Worm (Caenorhabditis elegans): ENCODE measurements around the gene hpo-9.

Gene hpo-9

DNA sequence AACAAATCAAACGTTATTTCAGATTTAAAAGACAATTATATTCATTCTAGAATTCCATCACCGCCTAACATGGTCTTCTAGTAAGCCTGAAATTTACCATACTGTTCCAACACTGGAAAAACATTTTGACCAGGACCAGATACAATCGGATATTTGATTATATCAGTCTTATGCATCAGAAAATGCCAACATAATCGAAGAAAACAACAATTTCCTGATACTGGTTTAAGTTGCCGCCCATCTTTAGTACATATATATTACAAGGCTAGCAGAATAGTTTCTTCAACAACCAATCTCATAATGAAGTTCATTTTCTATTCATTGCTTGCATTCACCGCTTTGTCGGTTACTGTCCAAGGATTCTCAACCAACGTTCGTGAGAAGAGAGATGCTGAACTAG is 22.0 kb upstream of the hpo-9 start, which contains the start of gene C13A2.12:
TSS of gene C13A2.12 (plus strand) at position 301 of the 400 bp plus-strand sequence.
- TF ChIP-seq F13C5.2 (tag; optimal IDR thresholded peaks at IDR 0.05) (no peak), scrt-1 (GFP tag; IDR thresholded peaks at IDR 0.05) (no peak), aly-1 (tag; optimal IDR thresholded peaks at IDR 0.05) (no peak), ceh-36 (tag; optimal IDR thresholded peaks at IDR 0.05) (no peak), pes-1 (GFP tag; IDR thresholded peaks at IDR 0.05) (no peak), hmbx-1 (tag; optimal IDR thresholded peaks at IDR 0.05) (no peak), sea-1 (GFP tag; conservative IDR thresholded peaks at IDR 0.05) (no peak), ets-7 (tag; optimal IDR thresholded peaks at IDR 0.05) (no peak), tra-4 (tag; optimal IDR thresholded peaks at IDR 0.05) (no peak), hnd-1 (tag; optimal IDR thresholded peaks at IDR 0.05) (no peak)

DNA sequence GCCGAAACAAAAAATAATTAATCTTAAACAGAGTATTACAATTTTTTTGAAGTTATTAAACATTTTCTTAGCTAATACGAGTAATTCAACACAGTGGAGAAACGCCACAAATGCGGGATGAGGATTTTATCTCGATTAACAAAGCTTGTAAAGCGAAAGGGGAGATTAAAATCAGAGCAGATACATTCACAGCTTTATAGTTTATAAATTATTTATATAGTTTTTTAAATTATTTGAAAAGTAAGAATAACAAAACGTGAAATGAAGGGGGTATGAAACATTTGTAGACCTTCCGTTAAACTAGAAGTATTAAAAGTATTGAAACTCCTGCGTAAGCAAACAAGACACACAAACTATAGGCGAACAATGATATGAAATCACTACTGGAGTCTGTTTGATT is 18.2 kb upstream of the hpo-9 start, which contains the start of gene C05C8.8:
TSS of gene C05C8.8 (minus strand) at position 101 of the 400 bp plus-strand sequence.
- no peak for TF ChIP-seq hmg-4 (GFP tag; optimal IDR thresholded peaks at IDR 0.05)
- no peak for TF ChIP-seq ama-1 (optimal IDR thresholded peaks at IDR 0.05)
- no peak for TF ChIP-seq ets-7 (tag; optimal IDR thresholded peaks at IDR 0.05)
- no peak for TF ChIP-seq pes-1 (GFP tag; IDR thresholded peaks at IDR 0.05)
- TF ChIP-seq B0310.2 (tag; optimal IDR thresholded peaks at IDR 0.05): no peak

DNA sequence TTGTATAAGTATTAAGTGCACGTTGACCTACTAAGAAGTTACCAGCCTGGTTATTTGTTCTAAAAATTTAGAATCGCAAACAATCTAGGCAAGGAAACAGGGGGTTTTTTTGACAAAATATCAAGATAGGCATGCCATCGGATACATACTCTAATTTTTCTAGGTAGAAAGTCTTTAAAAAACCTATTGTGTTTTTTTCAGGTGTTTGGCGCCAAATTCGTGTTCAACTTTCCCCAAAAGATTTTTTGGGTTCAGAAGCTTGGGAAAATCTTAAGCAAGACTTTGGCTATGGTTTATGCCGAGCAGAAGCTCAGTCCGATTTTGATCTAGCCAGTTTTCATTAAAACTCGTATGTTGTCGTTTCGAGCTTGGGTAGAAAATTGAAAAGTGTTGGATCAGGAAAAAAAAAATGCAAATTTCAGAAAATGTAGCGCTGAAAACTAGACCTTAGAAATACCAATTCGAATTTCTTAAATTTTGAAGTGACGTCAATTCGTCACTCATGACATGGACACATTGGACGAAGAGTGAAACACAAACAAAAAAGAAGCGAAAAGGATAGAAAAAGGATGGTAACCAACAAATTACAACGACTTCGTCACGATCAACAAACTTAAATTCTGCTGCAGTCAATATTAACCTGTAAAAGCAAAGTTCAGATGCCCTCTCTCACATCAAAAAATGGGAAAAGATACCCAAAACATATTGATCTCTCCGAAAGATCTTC is 11.5 kb upstream of the hpo-9 start:
- no peak for TF ChIP-seq ceh-36 (tag; optimal IDR thresholded peaks at IDR 0.05)
- TF ChIP-seq flt-1 (GFP tag; IDR thresholded peaks at IDR 0.05): no peak
- TF ChIP-seq sea-1 (GFP tag; conservative IDR thresholded peaks at IDR 0.05): no peak
- no peak for TF ChIP-seq hmg-4 (GFP tag; optimal IDR thresholded peaks at IDR 0.05)
- TF ChIP-seq tra-4 (tag; optimal IDR thresholded peaks at IDR 0.05): no peak
- no peak for TF ChIP-seq tbx-37 (GFP tag; conservative IDR thresholded peaks at IDR 0.05)
- no peak for TF ChIP-seq tbx-11 (GFP tag; IDR thresholded peaks at IDR 0.05)
- TF ChIP-seq ceh-13 (GFP tag; optimal IDR thresholded peaks at IDR 0.05): no peak
- no peak for TF ChIP-seq scrt-1 (GFP tag; IDR thresholded peaks at IDR 0.05)

DNA sequence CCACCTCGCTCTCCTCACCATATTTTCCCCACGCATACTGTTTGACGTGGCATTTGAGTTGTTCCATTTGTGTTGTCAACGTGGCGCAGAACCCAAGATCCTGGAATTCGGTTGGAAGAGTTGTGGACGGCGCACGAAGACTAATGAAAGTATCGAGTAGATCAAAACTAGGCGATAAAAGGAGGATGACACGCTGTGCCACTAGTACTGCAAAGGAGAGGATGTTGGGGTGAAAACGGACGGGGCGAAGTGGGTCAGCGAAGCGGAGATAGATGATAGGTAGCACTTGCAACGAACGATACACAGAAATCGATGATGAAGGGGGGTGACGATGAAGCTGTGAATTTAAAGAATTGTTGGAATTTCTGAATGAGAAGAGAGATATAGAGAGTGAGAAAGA is 10.0 kb upstream of the hpo-9 start, which contains the start of gene C05C8.7:
TSS of gene C05C8.7 (minus strand) at position 100 of the 400 bp plus-strand sequence.
- TF ChIP-seq scrt-1 (GFP tag; IDR thresholded peaks at IDR 0.05) (no peak), B0310.2 (tag; optimal IDR thresholded peaks at IDR 0.05) (no peak), ets-7 (tag; optimal IDR thresholded peaks at IDR 0.05) (no peak), hnd-1 (tag; optimal IDR thresholded peaks at IDR 0.05) (no peak), flt-1 (GFP tag; IDR thresholded peaks at IDR 0.05) (no peak), tbx-37 (GFP tag; conservative IDR thresholded peaks at IDR 0.05) (no peak), ama-1 (optimal IDR thresholded peaks at IDR 0.05) (no peak), ceh-13 (GFP tag; optimal IDR thresholded peaks at IDR 0.05) (no peak), tbx-11 (GFP tag; IDR thresholded peaks at IDR 0.05) (no peak), hmg-4 (GFP tag; optimal IDR thresholded peaks at IDR 0.05) (no peak), sea-1 (GFP tag; conservative IDR thresholded peaks at IDR 0.05) (no peak), aly-1 (tag; optimal IDR thresholded peaks at IDR 0.05) (no peak), hmbx-1 (tag; optimal IDR thresholded peaks at IDR 0.05) (no peak), ceh-36 (tag; optimal IDR thresholded peaks at IDR 0.05) (no peak), pes-1 (GFP tag; IDR thresholded peaks at IDR 0.05) (no peak), tra-4 (tag; optimal IDR thresholded peaks at IDR 0.05) (no peak)

DNA sequence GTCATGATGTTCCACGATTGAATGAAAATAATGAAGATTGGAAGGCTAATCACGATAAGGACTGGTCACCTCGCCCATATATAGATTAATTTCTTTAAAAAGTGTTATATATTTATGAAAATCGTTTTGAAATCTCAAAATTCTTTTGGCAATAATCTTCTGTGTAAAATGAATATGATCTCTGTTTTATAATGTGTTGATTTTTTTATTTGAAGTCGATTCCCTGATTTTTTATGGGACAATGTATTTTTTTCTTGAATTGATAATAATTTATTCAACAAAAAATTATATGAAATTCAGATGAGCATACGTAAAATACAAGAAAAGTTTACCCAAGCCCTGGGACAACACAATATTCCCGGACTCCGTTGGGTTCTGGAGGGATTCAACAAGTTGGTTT is 2.5 kb upstream of the hpo-9 start, which contains the start of gene C05C8.1:
TSS of gene C05C8.1 (plus strand) at position 301 of the 400 bp plus-strand sequence.
- TF ChIP-seq scrt-1 (GFP tag; IDR thresholded peaks at IDR 0.05) (no peak), hmg-4 (GFP tag; optimal IDR thresholded peaks at IDR 0.05) (no peak), pes-1 (GFP tag; IDR thresholded peaks at IDR 0.05) (no peak), ets-7 (tag; optimal IDR thresholded peaks at IDR 0.05) (no peak), ceh-13 (GFP tag; optimal IDR thresholded peaks at IDR 0.05) (no peak)

DNA sequence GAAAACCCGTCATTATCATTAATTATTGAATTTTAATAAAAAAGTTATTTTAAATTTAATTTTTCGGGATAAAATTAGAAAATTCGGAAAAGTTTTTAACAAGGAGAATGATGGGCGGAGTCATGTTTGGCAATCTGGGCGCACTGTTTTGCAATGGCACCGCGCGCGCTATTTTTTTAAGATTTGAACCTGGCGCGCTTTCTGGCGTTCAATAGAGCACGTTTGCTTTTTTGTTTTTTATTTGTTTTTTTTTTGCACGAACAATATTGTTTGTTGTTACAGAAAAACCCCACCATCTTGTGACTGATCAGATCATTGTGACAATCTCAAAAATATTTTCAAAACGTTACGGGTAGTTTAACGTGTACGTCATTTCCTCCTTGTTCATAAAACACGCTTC is 203 bp upstream of the hpo-9 start, which contains the start of gene hyls-1:
TSS of gene hyls-1 (plus strand) at position 249 of the 400 bp plus-strand sequence.
- TF ChIP-seq ceh-36 (tag; optimal IDR thresholded peaks at IDR 0.05) (no peak), tra-4 (tag; optimal IDR thresholded peaks at IDR 0.05) (no peak), ceh-13 (GFP tag; optimal IDR thresholded peaks at IDR 0.05) (no peak), hmg-4 (GFP tag; optimal IDR thresholded peaks at IDR 0.05) (peak; percentile 5), aly-1 (tag; optimal IDR thresholded peaks at IDR 0.05) (no peak), flt-1 (GFP tag; IDR thresholded peaks at IDR 0.05) (no peak), tbx-37 (GFP tag; conservative IDR thresholded peaks at IDR 0.05) (peak; percentile 41; the same call in 1 of the 2 replicates), sea-1 (GFP tag; conservative IDR thresholded peaks at IDR 0.05) (no peak), F13C5.2 (tag; optimal IDR thresholded peaks at IDR 0.05) (peak; percentile 60), pes-1 (GFP tag; IDR thresholded peaks at IDR 0.05) (no peak), scrt-1 (GFP tag; IDR thresholded peaks at IDR 0.05) (no peak), ama-1 (optimal IDR thresholded peaks at IDR 0.05) (no peak), tbx-11 (GFP tag; IDR thresholded peaks at IDR 0.05) (no peak), B0310.2 (tag; optimal IDR thresholded peaks at IDR 0.05) (no peak), hmbx-1 (tag; optimal IDR thresholded peaks at IDR 0.05) (no peak), hnd-1 (tag; optimal IDR thresholded peaks at IDR 0.05) (no peak), ets-7 (tag; optimal IDR thresholded peaks at IDR 0.05) (no peak)

DNA sequence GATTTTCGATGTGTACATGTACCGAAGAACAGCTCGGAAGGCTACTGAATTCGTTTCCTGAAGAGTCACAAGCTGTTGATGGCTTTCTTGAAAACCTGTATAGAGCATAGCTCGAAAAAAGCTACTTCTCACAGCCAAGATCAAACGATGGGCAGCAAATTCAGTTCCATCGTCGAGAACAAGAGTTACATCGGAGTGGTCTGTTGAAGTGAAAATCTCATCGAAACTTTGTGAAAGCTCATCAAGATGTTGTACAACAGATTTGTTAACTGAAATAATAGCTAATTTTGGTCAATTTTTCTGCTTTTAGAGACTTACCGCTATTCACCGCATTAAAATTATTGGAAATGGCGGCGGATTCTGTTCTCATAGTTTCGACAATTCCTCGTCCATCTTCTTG is 236 bp downstream of the hpo-9 start:
- TF ChIP-seq flt-1 (GFP tag; IDR thresholded peaks at IDR 0.05) (no peak), sea-1 (GFP tag; conservative IDR thresholded peaks at IDR 0.05) (no peak)

DNA sequence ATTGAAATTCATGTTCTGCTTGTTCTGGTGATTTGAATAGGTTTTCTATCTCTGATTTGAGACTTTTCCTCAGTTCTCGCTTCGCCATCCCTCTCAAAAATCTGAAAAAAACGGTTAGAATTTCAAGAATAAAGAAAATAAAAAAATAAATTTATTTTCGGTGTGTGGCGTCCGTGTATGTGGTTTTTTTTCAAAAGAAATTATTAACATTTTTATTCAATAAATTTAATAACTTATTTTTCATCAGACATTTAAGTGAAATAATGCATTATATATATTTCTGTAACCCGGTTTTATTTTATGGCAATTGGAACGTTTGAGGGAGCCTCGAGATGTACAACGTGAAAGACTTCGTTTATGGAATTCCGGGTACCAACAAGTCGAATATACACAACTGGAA is 2.2 kb downstream of the hpo-9 start, which contains the start of gene C05C8.5:
TSS of gene C05C8.5 (minus strand) at position 101 of the 400 bp plus-strand sequence.
- TF ChIP-seq F13C5.2 (tag; optimal IDR thresholded peaks at IDR 0.05) (no peak), B0310.2 (tag; optimal IDR thresholded peaks at IDR 0.05) (no peak), ets-7 (tag; optimal IDR thresholded peaks at IDR 0.05) (no peak), hmg-4 (GFP tag; optimal IDR thresholded peaks at IDR 0.05) (no peak), sea-1 (GFP tag; conservative IDR thresholded peaks at IDR 0.05) (no peak), aly-1 (tag; optimal IDR thresholded peaks at IDR 0.05) (no peak), scrt-1 (GFP tag; IDR thresholded peaks at IDR 0.05) (no peak), ceh-36 (tag; optimal IDR thresholded peaks at IDR 0.05) (no peak), pes-1 (GFP tag; IDR thresholded peaks at IDR 0.05) (no peak), ama-1 (optimal IDR thresholded peaks at IDR 0.05) (no peak), tbx-11 (GFP tag; IDR thresholded peaks at IDR 0.05) (no peak), hmbx-1 (tag; optimal IDR thresholded peaks at IDR 0.05) (no peak), hnd-1 (tag; optimal IDR thresholded peaks at IDR 0.05) (no peak), tra-4 (tag; optimal IDR thresholded peaks at IDR 0.05) (no peak), tbx-37 (GFP tag; conservative IDR thresholded peaks at IDR 0.05) (no peak), ceh-13 (GFP tag; optimal IDR thresholded peaks at IDR 0.05) (no peak), flt-1 (GFP tag; IDR thresholded peaks at IDR 0.05) (no peak)
